Fruit fly (Drosophila melanogaster) whole organism: Measurements from ENCODE around the gene Cht11.
A peak's percentile ranks its signal among the peaks of the same experiment; 100 is the strongest.

Source experiments
- CG8478 ChIP-seq: fragments of >200 bp; optimal IDR thresholded peaks from 2 replicates; lab custom pipeline; 2018; ENCODE audit warnings: inconsistent platforms
- Dll ChIP-seq: fragments of >200 bp; optimal IDR thresholded peaks from 2 replicates; lab custom pipeline; 2017
- EcR ChIP-seq, 2 experiments: fragments of >200 bp; optimal IDR thresholded peaks; 2 replicates each; lab custom pipeline; 2017; ENCODE audit warnings: missing biosample characterization in 2 of 2, missing genetic modification characterization in 2 of 2, missing genetic modification reagents in 2 of 2
- pan ChIP-seq: fragments of >200 bp; optimal IDR thresholded peaks from 2 replicates; lab custom pipeline; 2017
- psq ChIP-seq: fragments of >200 bp; optimal IDR thresholded peaks from 2 replicates; lab custom pipeline; 2017
- usp ChIP-seq: fragments of >200 bp; optimal IDR thresholded peaks from 2 replicates; lab custom pipeline; 2017; ENCODE audit warnings: missing biosample characterization, missing genetic modification characterization, mixed read lengths

Cht11 gene

DNA sequence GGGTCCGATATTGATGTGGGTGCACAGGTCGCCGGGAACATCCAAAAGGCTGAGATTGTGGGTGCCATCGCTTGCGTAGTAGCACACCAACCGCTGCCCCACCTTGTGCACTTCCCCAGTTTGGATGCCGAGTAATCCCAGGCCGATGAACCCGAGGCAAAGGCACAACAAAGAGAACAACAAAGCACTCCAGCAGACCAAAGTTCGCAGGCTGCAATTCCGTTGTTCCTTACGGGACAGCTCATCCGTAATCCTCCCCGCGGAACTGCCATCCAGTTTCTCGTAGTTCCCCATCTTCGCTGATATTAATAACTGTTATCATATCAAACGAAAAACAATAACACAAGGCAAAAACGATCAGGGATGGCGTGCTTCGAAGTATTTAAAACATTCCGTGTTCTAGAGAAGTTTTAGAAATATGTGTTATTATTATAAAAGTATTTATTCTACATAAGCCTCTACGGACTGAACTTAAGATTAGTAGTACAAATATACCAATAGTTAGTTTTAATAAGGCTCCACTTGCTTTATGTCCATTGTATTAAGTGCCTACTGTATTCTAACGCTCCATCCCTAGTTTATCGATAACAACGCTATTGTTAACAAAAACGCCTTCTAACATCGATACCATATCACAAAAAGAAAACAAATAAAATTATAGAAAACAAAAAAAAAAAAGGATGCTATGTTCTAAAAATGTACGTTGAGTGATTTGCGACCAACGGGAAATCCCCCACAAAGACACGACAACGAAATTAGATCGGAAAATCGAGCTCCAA lies at the start of gene Cht11, which contains the start of gene CG4558:
Gene Cht11, minus strand, starts transcription at position 340 of the 779 bp plus-strand sequence.
Gene CG4558, plus strand, starts transcription at position 593 of the 779 bp plus-strand sequence.
- no peak for TF ChIP-seq pan (lab: Kevin White, UChicago)
- no peak for TF ChIP-seq psq (lab: Kevin White, UChicago)
- no peak for TF ChIP-seq usp (GFP tag; lab: Kevin White, UChicago)
- TF ChIP-seq EcR (GFP tag; optimal IDR thresholded peaks at IDR 0.05; lab: Kevin White, UChicago), result no peak
- TF ChIP-seq Dll, result no peak
- TF ChIP-seq CG8478 (lab: Kevin White, UChicago), result no peak

DNA sequence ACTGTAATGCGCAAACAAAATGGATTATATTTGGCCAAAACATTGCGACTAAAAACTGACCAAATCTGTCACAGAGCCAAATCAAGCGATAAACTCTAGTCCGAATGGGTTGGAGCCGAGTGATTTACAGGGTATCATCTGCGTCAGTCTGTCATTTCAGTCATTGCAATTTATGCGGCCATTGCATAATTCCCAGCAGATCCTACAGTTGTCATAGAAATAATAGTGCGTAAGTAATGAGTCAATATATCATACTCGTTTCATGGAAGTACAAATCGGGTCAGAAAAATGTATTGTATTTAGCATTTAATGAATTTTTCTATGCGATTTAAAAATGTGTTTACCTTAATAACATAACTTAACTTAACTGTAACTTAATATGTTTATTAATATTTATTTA lies 48.8 kb upstream of the Cht11 start:
- no peak for TF ChIP-seq CG8478 (lab: Kevin White, UChicago)
- no peak for TF ChIP-seq usp (GFP tag; lab: Kevin White, UChicago)
- no peak for TF ChIP-seq EcR (GFP tag; optimal IDR thresholded peaks at IDR 0.05; lab: Kevin White, UChicago)
- TF ChIP-seq psq (lab: Kevin White, UChicago), result no peak
- no peak for TF ChIP-seq pan (lab: Kevin White, UChicago)
- TF ChIP-seq Dll, result no peak

DNA sequence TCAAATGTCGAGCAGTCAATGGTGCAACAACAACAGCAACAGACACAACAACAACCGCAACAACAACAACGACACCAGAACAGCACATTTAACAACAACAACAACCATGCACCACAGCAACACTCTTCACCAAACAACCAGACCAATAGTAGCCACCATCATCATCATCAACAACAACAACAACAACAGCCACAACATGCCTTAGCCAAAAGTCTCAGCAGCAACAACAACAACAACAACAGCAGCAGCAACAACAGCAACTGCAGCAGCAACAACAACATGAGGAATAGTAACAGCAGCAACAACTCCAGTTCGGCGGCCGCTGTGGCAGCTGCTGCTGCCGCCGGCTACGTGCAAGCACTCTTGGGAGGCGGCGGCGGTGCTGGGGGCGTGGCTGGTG lies 27.0 kb upstream of the Cht11 start:
- TF ChIP-seq usp (GFP tag; lab: Kevin White, UChicago), result no peak
- no peak for TF ChIP-seq Dll
- no peak for TF ChIP-seq CG8478 (lab: Kevin White, UChicago)
- no peak for TF ChIP-seq EcR (GFP tag; optimal IDR thresholded peaks at IDR 0.05; lab: Kevin White, UChicago)
- TF ChIP-seq psq (lab: Kevin White, UChicago), result no peak
- no peak for TF ChIP-seq pan (lab: Kevin White, UChicago)

DNA sequence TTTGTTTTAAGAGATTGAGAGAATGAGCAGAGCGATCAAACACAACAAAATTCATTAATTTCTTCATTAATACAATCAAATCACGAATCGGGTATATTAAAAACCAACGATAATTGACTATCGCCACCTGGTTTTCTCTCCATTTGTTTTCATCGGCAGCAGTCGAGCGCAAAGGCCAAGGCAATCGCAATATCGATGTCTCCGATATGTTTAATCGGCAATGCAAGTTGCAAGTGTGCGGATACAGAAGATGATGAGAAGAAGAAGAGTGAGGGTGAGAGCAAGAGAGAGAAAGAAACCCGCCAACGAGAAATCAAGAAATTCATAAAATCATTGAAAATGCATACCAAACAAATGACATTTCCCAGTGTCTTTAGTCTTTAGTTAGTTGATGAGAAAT lies 26.5 kb upstream of the Cht11 start:
- TF ChIP-seq usp (GFP tag; lab: Kevin White, UChicago) (no peak), Dll (no peak), psq (lab: Kevin White, UChicago) (no peak), EcR (GFP tag; optimal IDR thresholded peaks at IDR 0.05; lab: Kevin White, UChicago) (no peak), pan (lab: Kevin White, UChicago) (no peak), CG8478 (lab: Kevin White, UChicago) (no peak)

DNA sequence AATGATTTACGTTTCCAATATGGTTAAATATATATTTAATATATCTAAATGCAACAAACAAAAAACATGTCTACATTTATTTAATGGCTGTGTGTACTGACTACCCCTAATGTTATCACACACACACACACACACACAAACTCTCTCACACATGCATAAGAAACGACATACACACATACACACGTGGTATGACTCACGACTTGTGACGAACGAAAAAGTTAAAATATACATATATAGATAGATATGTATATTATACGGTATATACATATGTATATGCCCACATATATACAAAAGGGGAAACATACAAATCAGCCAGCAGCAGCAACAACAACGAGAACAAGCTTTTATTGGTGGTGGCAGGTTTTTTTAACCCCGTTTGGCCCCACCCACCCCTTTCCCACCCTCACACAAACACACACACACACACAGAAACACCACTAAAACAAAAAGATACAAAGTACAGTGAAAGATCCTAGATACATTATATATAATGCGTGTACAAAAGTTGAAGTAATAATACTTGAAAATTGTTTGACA lies 25.7 kb upstream of the Cht11 start:
- no peak for TF ChIP-seq usp (GFP tag; lab: Kevin White, UChicago)
- TF ChIP-seq Dll, result no peak
- no peak for TF ChIP-seq CG8478 (lab: Kevin White, UChicago)
- no peak for TF ChIP-seq psq (lab: Kevin White, UChicago)
- no peak for TF ChIP-seq pan (lab: Kevin White, UChicago)
- TF ChIP-seq EcR (GFP tag; optimal IDR thresholded peaks at IDR 0.05; lab: Kevin White, UChicago), result no peak

DNA sequence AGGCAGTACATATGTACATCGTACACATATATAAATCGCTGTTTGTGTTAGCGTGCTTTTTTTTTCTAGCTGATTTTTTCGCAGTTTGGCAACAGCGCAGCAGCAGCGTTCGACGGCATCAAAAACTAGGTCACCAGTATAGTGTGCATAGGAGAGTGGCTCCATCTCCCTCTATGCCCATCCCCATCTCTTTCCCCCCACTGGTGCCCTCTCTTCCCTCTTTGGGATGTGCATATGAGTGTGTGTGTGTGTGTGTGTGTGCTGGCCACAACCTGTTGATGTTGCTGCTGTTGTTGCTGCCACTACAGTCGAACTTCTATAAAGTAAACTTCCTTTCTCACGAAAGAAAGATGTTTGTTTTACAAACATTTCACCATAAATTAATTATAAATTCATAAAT lies 22.4 kb upstream of the Cht11 start:
- no peak for TF ChIP-seq CG8478 (lab: Kevin White, UChicago)
- no peak for TF ChIP-seq Dll
- no peak for TF ChIP-seq pan (lab: Kevin White, UChicago)
- no peak for TF ChIP-seq usp (GFP tag; lab: Kevin White, UChicago)
- no peak for TF ChIP-seq EcR (GFP tag; optimal IDR thresholded peaks at IDR 0.05; lab: Kevin White, UChicago)
- no peak for TF ChIP-seq psq (lab: Kevin White, UChicago)

DNA sequence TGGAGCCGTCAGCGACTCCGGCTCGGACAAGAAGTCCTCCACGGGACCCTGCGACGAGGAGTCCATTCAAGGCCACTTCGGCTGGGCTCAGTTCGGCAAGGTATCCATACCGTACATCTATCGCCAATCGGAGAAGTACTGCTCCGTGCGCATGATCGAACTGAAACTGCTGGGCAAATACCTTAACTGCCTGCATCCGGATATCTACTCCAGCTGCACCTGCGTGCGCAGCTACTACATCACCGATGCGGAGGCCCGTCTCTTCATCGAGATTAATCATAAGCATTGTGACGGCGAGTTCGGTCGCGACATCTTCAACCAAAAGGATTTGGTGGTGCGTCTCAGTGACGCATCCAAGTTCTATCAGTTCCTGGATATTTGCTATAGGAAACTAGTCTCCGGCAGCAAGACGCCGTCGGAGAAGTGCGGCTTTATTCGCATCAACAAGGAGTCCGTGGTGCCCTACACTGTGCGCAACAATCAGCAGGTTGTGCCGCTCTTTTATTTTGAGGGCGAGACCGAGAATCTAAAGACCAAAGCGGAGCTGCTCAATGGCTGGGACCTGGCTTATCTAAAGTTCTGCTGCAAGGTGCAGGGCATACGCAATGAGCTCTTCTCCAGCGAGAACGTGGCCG lies 20.6 kb upstream of the Cht11 start:
- TF ChIP-seq pan (lab: Kevin White, UChicago), result no peak
- TF ChIP-seq usp (GFP tag; lab: Kevin White, UChicago), result no peak
- no peak for TF ChIP-seq Dll
- no peak for TF ChIP-seq EcR (GFP tag; optimal IDR thresholded peaks at IDR 0.05; lab: Kevin White, UChicago)
- TF ChIP-seq CG8478 (lab: Kevin White, UChicago), result no peak
- no peak for TF ChIP-seq psq (lab: Kevin White, UChicago)

DNA sequence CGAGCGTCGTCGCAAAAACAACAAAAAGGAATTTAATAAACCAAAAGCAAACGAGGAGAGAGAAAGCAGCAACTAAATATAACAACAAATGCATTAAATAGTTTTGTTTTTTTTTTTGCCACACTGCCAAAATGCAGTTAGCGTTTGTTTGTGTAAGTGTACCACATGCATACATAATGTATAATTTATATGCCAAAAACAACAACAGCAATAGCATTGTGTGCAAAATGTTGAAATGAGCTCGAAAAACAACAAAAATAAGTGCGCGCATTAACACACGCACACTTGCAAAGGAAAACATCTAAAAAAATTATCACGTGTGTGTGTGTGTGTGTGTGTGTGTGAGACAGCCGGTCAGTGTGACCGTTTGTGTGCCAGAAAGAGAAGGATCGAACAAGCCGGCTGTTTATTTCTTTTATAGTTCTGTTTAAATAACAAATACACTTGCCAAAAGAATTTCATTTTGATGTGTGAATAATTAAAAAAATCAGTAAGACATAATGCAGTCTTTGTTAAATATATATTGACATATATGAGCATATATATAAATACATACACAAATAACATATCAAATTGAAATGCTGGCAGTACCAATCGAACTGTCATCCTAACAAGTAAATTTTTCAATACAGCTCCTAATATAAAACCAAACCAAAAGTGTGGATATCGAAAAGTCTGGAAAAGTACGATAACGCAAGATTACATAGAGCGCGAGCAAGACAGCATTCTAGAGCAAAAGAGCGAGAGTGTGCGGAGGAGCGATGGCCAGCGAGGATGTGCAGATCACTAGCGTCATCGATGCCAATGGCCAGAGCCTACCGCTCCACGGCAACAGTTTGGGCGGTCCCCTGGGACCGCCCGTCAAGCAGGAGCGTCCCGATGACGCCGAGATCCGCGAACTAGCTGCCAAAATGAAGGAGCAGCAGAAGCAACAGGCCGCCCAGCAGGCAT lies 19.6 kb upstream of the Cht11 start:
- TF ChIP-seq pan (lab: Kevin White, UChicago), result no peak
- no peak for TF ChIP-seq EcR (GFP tag; optimal IDR thresholded peaks at IDR 0.05; lab: Kevin White, UChicago)
- no peak for TF ChIP-seq psq (lab: Kevin White, UChicago)
- no peak for TF ChIP-seq Dll
- TF ChIP-seq usp (GFP tag; lab: Kevin White, UChicago), result no peak
- no peak for TF ChIP-seq CG8478 (lab: Kevin White, UChicago)

DNA sequence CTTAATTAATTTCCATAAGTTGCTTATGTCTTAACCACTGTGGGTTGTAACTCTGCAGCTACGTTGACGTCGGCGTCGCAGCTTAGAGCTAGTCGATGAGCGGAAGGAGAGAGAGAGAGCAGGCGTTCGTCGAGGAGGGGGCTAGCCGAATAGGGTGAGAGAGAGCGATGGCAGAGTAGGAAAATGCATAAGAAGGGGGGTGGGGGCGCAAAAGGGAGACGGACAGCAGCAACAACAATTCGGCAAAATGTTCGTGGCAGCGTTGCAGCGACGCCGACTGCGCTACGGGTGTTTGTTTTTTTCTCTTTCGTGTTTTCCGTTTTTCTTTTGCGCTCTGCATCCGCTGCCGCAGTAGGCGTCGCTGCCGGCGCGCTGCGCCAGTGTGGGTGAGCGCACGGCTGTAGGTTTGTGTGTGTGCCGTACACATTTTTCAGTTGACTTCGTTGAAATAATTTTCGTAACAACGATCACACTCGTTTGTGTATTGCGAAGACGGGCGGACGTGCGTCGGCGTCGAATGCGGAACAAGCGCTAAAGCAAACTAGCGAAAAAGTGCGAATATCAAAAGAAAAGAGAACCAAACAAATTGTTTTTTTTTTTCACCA lies 18.8 kb upstream of the Cht11 start:
- TF ChIP-seq Dll, result peak; percentile 30
- TF ChIP-seq CG8478 (lab: Kevin White, UChicago), result no peak
- no peak for TF ChIP-seq pan (lab: Kevin White, UChicago)
